Fruit fly (Drosophila melanogaster): ENCODE results near the gene ebd2.

dm6 chr3L:21343254-21344083 lies 5.6 kb downstream of the ebd2 start, which contains the start of the genes Tbc1d8-9 and CG32436:
- TF ChIP-seq CTCF (optimal IDR thresholded peaks at IDR 0.05), result no peak
- TF ChIP-seq CG8478 (optimal IDR thresholded peaks at IDR 0.05), result no peak
